Worm (Caenorhabditis elegans) whole organism, L1 larva: ENCODE measurements around the gene math-13.

Source experiments
- efl-1 ChIP-seq, 4 experiments: fragments of 150-350 bp; optimal IDR thresholded peaks in 3 of 4; peaks in 1 of 4; 1 replicate in 1 of 4; 2 replicates in 3 of 4; lab custom pipeline; 2014; ENCODE audit warnings: missing biosample characterization in 2 of 4, missing genetic modification characterization in 2 of 4, missing genetic modification reagents in 2 of 4
- elt-3 ChIP-seq, 6 experiments: fragments of 150-350 bp in 1 of 6; sonication (generic microtip); optimal IDR thresholded peaks; 2 replicates each; lab custom pipeline; 2017 to 2018; ENCODE audit warnings: missing biosample characterization in 6 of 6, missing genetic modification characterization in 6 of 6, inconsistent platforms in 1 of 6
- fkh-10 ChIP-seq: sonication (generic microtip); optimal IDR thresholded peaks from 2 replicates; lab custom pipeline; 2017; ENCODE audit warnings: missing biosample characterization, missing genetic modification reagents, missing genetic modification characterization
- fkh-4 ChIP-seq: sonication (generic microtip); optimal IDR thresholded peaks from 2 replicates; lab custom pipeline; 2016; ENCODE audit warnings: missing compliant biosample characterization, missing genetic modification characterization, borderline replicate concordance
- fkh-8 ChIP-seq: sonication (generic microtip); optimal IDR thresholded peaks from 2 replicates; lab custom pipeline; 2016; ENCODE audit warnings: mild to moderate bottlenecking, missing genetic modification characterization, missing compliant biosample characterization
- fos-1 ChIP-seq: fragments of 150-350 bp; optimal IDR thresholded peaks from 2 replicates; lab custom pipeline; 2014; ENCODE audit warnings: missing biosample characterization, missing genetic modification characterization
- mdl-1 ChIP-seq, 2 experiments: fragments of 150-350 bp; optimal IDR thresholded peaks; 2 replicates each; lab custom pipeline; 2014 to 2017; ENCODE audit warnings: missing biosample characterization in 2 of 2, missing genetic modification characterization in 2 of 2, inconsistent platforms in 1 of 2
- nhr-12 ChIP-seq: sonication (generic microtip); optimal IDR thresholded peaks from 2 replicates; lab custom pipeline; 2017; ENCODE audit warnings: missing biosample characterization, missing genetic modification characterization
- nhr-237 ChIP-seq: fragments of 150-350 bp; optimal IDR thresholded peaks from 2 replicates; lab custom pipeline; 2014; ENCODE audit warnings: missing biosample characterization, missing genetic modification characterization
- nhr-28 ChIP-seq: fragments of 150-350 bp; optimal IDR thresholded peaks from 2 replicates; lab custom pipeline; 2014; ENCODE audit warnings: missing biosample characterization, missing genetic modification characterization
- nhr-76 ChIP-seq: sonication (generic microtip); optimal IDR thresholded peaks from 2 replicates; lab custom pipeline; 2017; ENCODE audit warnings: missing biosample characterization, missing genetic modification characterization
- nhr-77 ChIP-seq: fragments of 150-350 bp; optimal IDR thresholded peaks from 2 replicates; lab custom pipeline; 2014; ENCODE audit warnings: missing biosample characterization, missing genetic modification characterization
- sox-4 ChIP-seq: sonication (generic microtip); optimal IDR thresholded peaks from 2 replicates; lab custom pipeline; 2016; ENCODE audit warnings: missing genetic modification characterization, missing compliant biosample characterization
- ztf-11 ChIP-seq, 2 experiments: sonication (generic microtip); optimal IDR thresholded peaks; 2 replicates each; lab custom pipeline; 2016 to 2017; ENCODE audit warnings: missing genetic modification characterization in 2 of 2, missing biosample characterization in 1 of 2, missing compliant biosample characterization in 1 of 2

- TF ChIP-seq nhr-77 (tag; lab: Kevin White, UChicago), result no peak
- no peak for TF ChIP-seq fkh-10 (GFP tag; lab: Kevin White, UChicago)
- TF ChIP-seq fkh-8 (tag; lab: Kevin White, UChicago), result no peak
- TF ChIP-seq mdl-1 (tag; optimal IDR thresholded peaks at IDR 0.05; lab: Kevin White, UChicago), result no peak
- TF ChIP-seq nhr-237 (tag; lab: Kevin White, UChicago), result no peak
- no peak for TF ChIP-seq fkh-4 (tag; lab: Kevin White, UChicago)
- TF ChIP-seq nhr-76 (tag; lab: Kevin White, UChicago), result no peak
- no peak for TF ChIP-seq elt-3 (tag; optimal IDR thresholded peaks at IDR 0.05; lab: Kevin White, UChicago)
- TF ChIP-seq nhr-12, result no peak
- no peak for TF ChIP-seq sox-4 (tag; lab: Kevin White, UChicago)
- TF ChIP-seq nhr-28 (tag; lab: Kevin White, UChicago), result no peak
- TF ChIP-seq ztf-11 (tag; optimal IDR thresholded peaks at IDR 0.05; lab: Kevin White, UChicago), result no peak
- no peak for TF ChIP-seq fos-1 (tag; lab: Kevin White, UChicago)
- TF ChIP-seq efl-1 (optimal IDR thresholded peaks at IDR 0.05; lab: Kevin White, UChicago), result no peak
- TF ChIP-seq efl-1 (GFP tag; optimal IDR thresholded peaks at IDR 0.05 in 1 of 2; lab: Kevin White, UChicago), result peak in 1 of 2 experiments; percentile 45
Observed at ce11 chrII:1890682-1891081, 14.9 kb downstream of the math-13 start, which contains the start of gene math-9.
